Worm (Caenorhabditis elegans) whole organism, dauer: ENCODE measurements around the gene ife-2.
"Not testable (repeated sequence)": the region's sequence is repeated elsewhere in the genome, so short reads cannot be mapped to it uniquely, and the experiment has no call there.

Experiments
- unc-62 ChIP-seq: sonication (generic microtip); optimal IDR thresholded peaks from 2 replicates; lab custom pipeline; 2017; ENCODE audit warnings: missing biosample characterization, missing genetic modification reagents, missing genetic modification characterization

The ife-2 gene

DNA sequence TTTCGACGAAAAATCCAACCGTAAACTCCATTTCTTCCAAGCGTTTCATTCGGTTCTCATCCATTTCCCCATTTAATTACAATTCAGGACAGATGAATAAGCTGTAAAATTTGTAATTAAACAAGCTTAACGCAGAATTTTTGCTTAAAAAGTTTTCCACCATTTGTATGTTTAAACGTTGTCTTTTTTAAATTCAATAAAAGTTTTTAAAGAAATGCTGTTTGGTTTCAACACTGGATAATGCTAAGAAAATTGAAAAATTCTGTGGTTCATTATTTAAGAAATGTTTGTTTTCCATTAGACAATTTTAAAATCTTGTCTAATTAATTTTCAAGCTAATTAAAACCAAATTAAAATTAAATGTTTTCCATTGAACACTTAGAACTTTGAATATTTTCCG lies 2.0 kb downstream of the ife-2 start, which contains the start of gene R04A9.3:
TSS of gene R04A9.3 (minus strand) at position 101 of the 400 bp plus-strand sequence.
- no peak for TF ChIP-seq unc-62 (GFP tag; lab: Kevin White, UChicago)

DNA sequence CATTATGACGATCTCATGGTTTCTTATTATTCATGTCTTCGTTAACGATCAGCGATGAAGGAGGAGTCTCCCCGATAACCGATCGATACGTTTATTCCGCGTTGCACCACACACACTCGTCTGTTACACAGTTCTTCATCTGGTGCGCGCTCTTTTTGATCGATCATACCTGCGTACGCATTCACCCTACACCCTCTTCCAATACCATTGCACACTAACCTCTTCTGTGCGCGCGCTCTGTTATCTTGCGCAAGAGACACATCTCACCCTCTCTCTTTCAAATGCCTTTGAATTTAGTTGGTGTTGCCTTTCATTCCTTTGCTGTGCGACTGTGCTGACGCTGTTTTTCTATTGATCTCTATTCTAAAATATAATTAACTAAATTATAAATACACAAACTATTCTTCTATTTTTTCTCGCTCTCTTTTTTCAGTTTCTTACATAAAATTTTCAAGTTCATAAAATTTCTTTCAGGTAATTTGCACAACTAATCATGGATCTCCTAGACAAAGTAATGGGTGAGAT lies 10.7 kb downstream of the ife-2 start, which contains the start of gene nrde-3:
TSS of gene nrde-3 (plus strand) at position 475 of the 525 bp plus-strand sequence.
- no peak for TF ChIP-seq unc-62 (GFP tag; lab: Kevin White, UChicago)

DNA sequence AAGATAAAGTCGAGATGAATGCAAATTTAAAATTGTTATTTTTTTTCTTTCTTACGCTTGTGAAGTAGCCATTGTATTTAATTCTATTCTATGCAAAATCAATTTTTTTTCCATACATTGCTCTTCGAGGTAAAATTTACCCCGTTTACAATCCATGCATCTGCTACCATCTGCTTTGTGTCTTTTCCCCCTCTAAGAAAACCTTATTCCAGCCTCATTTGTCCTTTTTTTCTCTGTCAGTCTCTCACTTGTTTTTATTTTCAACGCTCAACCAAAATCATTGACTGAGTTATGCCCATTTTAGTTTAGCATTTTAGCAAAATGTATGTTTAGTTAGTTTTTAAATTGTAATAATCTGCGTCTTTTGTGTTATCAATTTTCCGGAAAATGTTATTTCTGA lies 12.6 kb downstream of the ife-2 start:
- no peak for TF ChIP-seq unc-62 (GFP tag; lab: Kevin White, UChicago)

DNA sequence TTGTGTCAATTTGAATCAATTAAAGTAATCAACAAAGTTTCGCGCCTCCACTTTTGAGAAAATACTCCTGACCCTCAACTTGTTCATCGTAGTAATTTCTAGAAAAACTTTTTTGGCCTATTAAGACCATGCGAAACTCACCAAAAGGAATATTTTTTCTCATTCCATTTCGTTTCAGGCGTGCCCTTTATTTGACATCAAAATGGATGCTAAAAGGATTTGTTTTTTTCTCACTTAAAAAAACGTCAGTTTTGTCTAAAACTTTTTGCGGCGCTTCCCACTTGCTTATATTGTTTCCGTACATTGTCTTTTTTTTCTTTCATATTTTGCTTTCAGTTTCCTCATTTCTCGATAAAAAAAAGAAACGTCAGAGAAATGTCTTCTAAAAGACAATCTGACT lies 22.0 kb downstream of the ife-2 start, which contains the start of gene C04E7.5:
TSS of gene C04E7.5 (plus strand) at position 301 of the 400 bp plus-strand sequence.
- TF ChIP-seq unc-62 (GFP tag; lab: Kevin White, UChicago), result no peak

DNA sequence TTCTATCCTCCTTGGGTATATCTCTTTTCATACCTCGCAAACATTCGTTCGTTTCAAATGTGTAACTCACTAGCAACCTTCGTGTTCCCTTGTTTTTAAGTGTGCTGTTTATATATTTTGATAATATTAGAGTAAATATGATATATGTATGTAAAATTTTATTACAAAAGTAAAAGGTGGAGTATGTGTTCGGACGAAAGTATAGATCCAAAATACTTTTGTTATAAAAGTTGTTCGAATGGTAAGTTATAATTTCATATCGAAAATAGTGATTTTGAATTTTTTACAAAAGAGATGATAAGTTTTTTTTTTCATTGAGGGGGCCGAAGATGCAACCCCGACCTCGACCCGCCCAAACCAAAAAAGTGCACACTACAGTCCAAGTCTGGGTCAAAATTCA lies 24.7 kb downstream of the ife-2 start, which contains the start of gene C04E7.1:
TSS of gene C04E7.1 (plus strand) at position 301 of the 400 bp plus-strand sequence.
- no peak for TF ChIP-seq unc-62 (GFP tag; lab: Kevin White, UChicago)

DNA sequence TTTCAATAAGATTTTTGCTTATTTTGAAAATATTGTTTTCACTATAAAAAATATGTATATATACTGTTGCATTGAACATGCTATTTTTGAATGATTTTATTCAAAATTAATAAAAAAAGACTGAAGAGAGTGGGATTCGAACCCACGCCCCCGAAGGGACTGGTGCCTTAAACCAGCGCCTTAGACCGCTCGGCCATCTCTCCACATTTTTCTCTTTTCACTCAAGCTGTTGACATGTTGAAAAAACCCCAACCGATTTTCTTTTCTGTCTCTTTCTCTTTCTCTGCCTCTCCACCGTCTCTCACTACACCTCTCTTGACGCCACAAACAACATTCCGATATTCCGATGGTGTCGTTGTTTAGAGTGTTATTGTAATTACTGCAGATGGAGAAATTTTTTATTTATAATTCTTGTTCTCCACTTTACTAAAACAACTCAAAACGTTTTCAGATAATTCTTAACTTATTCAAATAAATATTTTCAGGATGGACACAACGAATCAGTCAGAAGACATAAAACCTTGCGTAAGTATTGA lies 29.3 kb downstream of the ife-2 start, which contains the start of gene sor-3:
TSS of gene sor-3 (plus strand) at position 486 of the 536 bp plus-strand sequence.
- TF ChIP-seq unc-62 (GFP tag; lab: Kevin White, UChicago), result no peak

DNA sequence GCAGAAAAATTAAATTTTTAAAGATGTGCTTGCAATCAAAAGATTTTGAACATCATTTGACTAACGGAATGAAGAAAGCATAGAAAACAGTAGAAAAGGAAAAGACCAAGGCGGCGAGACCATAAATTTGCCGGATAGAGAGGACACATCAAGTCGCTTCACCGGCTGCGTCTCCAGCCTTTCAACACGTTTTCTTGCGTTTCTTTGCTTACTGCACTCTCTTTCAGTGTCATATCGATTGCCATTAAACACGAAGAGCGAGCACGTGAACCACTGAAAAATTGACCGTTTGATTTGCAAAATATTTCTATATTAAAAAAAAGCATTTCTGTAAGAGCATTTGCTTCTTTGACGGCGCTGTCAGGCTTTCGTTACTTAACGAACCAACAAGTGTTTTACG lies 34.4 kb downstream of the ife-2 start:
- TF ChIP-seq unc-62 (GFP tag; lab: Kevin White, UChicago), result no peak

DNA sequence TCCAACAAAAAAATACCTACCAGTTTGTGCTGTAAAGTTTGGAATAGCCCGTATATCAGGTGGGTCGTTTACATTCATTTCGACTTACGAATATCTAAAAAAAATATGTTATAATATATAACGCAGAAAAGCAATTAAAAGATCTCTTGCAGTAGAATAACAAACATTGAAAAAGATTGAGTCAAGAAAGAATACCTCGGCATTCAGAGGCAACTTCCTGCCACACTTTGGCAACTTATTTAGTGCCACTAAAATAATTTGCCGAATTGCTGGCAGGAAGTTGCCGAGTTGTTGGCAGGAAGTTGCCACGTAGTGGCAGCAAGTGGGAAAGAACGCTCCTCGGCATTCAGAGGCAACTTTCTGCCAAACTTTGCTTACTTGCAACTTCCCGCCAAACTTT lies 35.4 kb downstream of the ife-2 start, which contains the start of gene C04E7.3:
TSS of gene C04E7.3 (minus strand) at position 101 of the 400 bp plus-strand sequence.
- TF ChIP-seq unc-62 (GFP tag; lab: Kevin White, UChicago), result not testable (repeated sequence)

DNA sequence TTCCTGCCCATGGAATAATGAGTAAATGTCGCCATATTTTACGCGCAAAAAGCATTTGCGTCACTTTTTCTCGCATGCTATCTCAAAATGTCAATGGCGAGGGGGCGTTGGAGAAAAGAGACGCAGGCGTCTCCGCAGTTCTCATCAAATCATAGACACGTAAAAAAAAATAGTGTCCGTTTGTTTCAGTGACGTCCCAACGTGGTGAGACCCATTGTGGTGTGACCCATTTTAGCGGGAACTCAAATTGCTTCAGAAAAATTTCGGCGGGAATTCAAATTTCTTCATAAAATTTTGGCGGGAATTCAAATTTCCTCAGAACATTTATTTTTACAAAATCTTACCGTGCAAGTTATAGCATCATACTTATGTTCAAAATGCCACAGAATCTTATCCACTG lies 38.7 kb downstream of the ife-2 start:
- TF ChIP-seq unc-62 (GFP tag; lab: Kevin White, UChicago), result no peak

DNA sequence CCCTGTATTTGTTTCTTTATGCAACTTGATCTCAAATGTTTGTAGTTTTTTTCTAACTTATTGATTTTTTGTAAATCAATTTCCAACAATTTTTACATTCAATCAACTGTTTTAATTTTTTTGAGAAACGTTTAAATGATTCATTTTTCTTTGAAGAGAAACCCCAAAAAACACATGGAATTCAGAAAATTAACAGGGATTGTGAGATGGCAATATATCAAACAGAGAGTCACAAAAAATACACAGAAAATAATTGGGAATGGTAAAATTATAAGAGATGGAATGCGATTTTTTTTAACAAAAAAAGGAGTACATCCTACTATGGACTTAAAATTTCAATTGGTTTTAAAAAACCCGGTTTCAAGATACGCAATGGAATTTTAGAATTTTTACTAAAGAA lies 48.1 kb downstream of the ife-2 start:
- TF ChIP-seq unc-62 (GFP tag; lab: Kevin White, UChicago), result no peak

DNA sequence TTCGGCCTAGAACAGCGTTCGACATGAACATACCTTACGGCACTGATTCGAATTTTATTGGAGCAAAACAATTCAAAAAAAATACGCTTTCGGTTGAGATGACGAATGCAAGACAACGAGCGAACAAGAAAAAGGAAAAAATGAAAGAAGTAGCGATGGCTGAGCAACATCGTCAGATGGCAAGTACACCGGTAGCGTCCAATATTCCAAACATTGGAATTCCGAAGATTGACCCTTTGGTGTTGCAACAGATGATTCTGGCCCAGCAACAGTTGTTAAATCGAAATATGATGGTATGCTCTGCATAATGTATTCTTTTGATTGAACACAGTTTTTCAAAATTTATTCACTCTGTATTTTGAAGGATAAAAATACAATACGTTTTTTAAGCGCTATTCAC lies 49.9 kb downstream of the ife-2 start:
- no peak for TF ChIP-seq unc-62 (GFP tag; lab: Kevin White, UChicago)
